Worm (Caenorhabditis elegans) whole organism, midembryonic: ENCODE results near the gene R107.9.

Source experiments
- cog-1 ChIP-seq: sonication (generic microtip); optimal IDR thresholded peaks from 2 replicates; lab custom pipeline; 2016; ENCODE audit warnings: missing genetic modification characterization, missing compliant biosample characterization
- ref-1 ChIP-seq: fragments of 200-800 bp; sonication (Bioruptor generic); conservative IDR thresholded peaks from 2 replicates; pipeline ENCODE4 v1.3.6; 2022; ENCODE audit warnings: missing genetic modification reagents, missing genetic modification characterization, missing compliant biosample characterization
- ztf-23 ChIP-seq: fragments of 200-800 bp; sonication (Bioruptor generic); IDR thresholded peaks from 2 replicates; pipeline ENCODE4 v1.3.6; 2022; ENCODE audit warnings: missing genetic modification reagents, missing genetic modification characterization, missing compliant biosample characterization

- no peak for TF ChIP-seq cog-1 (tag; lab: Kevin White, UChicago)
- no peak for TF ChIP-seq ztf-23 (GFP tag; lab: Robert Waterston, UW)
- no peak for TF ChIP-seq ref-1
Measured at ce11 chrIII:8999508-8999907, 38.2 kb upstream of the R107.9 start, which contains the start of gene F59B2.3.
